Fruit fly (Drosophila melanogaster): ENCODE results near the gene CG1571.

Gene CG1571

DNA sequence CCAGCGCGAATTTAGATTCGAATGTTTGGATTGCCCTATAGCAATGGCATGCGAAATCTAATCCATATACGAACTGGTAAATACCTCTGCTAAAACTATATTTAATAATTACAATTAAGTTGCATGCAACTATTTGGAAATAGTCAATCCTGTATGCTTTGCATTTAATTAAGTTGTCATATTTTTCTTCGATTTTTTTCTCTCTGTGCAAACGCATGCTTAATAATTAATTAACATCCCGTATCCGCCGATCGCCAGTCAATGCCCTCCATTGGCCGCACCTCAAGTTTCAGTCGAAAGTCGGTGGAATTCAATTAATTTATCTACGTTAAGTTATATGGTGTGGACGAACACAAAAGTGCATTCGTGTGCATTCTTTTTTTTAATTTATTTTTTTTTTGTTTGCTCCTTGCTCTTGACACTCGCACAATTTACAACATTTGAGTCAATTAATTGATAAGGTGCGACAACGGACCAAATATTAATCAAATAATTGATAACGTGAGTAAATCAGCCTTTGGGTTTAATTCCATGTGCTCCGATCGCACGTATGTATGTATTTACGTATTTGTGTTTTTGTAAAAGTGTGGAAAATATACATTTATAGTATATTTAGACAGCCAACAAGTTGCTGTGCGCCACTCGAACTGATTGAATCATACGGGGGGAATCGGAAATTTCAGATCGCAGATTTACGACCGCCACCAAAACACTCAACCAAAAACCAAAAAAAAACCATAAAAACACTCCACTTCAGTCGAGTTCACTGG lies 30.8 kb downstream of the CG1571 start (continued):
- TF ChIP-seq zf30C (GFP tag; optimal IDR thresholded peaks at IDR 0.05) (no peak), CG11398 (GFP tag; optimal IDR thresholded peaks at IDR 0.05) (no peak), HmgZ (tag; optimal IDR thresholded peaks at IDR 0.05) (no peak), CG9437 (GFP tag; optimal IDR thresholded peaks at IDR 0.05) (no peak), CG2116 (GFP tag; optimal IDR thresholded peaks at IDR 0.05) (no peak), stwl (tag; optimal IDR thresholded peaks at IDR 0.05) (no peak), CG10565 (GFP tag; optimal IDR thresholded peaks at IDR 0.05) (no peak), Vsx1 (GFP tag; optimal IDR thresholded peaks at IDR 0.05) (peak; percentile 14), shn (GFP tag; optimal IDR thresholded peaks at IDR 0.05) (no peak), CG9727 (GFP tag; optimal IDR thresholded peaks at IDR 0.05) (no peak), Sox100B (GFP tag; optimal IDR thresholded peaks at IDR 0.05) (no peak), lbe (GFP tag; optimal IDR thresholded peaks at IDR 0.05) (peak; percentile 15), Sry-δ (GFP tag; optimal IDR thresholded peaks at IDR 0.05) (no peak), CG15601 (tag; optimal IDR thresholded peaks at IDR 0.05) (peak; percentile 10), CG14667 (GFP tag; IDR thresholded peaks at IDR 0.05) (no peak), NK7.1 (GFP tag; optimal IDR thresholded peaks at IDR 0.05) (no peak), cwo (GFP tag; optimal IDR thresholded peaks at IDR 0.05) (peak; percentile 12), Myb (GFP tag; optimal IDR thresholded peaks at IDR 0.05) (no peak), trem (tag; optimal IDR thresholded peaks at IDR 0.05) (no peak), salm (tag; optimal IDR thresholded peaks at IDR 0.05) (peak; percentile 54), en (GFP tag; optimal IDR thresholded peaks at IDR 0.05) (no peak), Xrp1 (GFP tag; IDR thresholded peaks at IDR 0.05) (0 out of 2 replicates have a peak, but pooled peaks have one; percentile 7), vvl (GFP tag; IDR thresholded peaks at IDR 0.05) (no peak), Pdp1 (GFP tag; optimal IDR thresholded peaks at IDR 0.05) (peak in 1 of 2 experiments; percentile 50), exex (tag; optimal IDR thresholded peaks at IDR 0.05) (peak; percentile 92), CG17361 (GFP tag; IDR thresholded peaks at IDR 0.05) (no peak), HLH3B (GFP tag; IDR thresholded peaks at IDR 0.05) (no peak), pan (optimal IDR thresholded peaks at IDR 0.05) (no peak), pan (GFP tag; optimal IDR thresholded peaks at IDR 0.05 in 1 of 2, IDR thresholded peaks at IDR 0.05 in 1 of 2) (no peak), ftz-f1 (GFP tag; optimal IDR thresholded peaks at IDR 0.05) (no peak), CG14860 (GFP tag; IDR thresholded peaks at IDR 0.05; ENCODE audit: partially characterized antibody) (no peak), CG12155 (GFP tag; optimal IDR thresholded peaks at IDR 0.05) (no peak), CG16863 (GFP tag; optimal IDR thresholded peaks at IDR 0.05) (no peak), kni (GFP tag; optimal IDR thresholded peaks at IDR 0.05) (no peak), Usf (GFP tag; optimal IDR thresholded peaks at IDR 0.05) (no peak), vnd (GFP tag; IDR thresholded peaks at IDR 0.05; ENCODE audit: partially characterized antibody) (peak; percentile 52; the same call in 2 of the 3 replicates), usp (GFP tag; optimal IDR thresholded peaks at IDR 0.05) (no peak), CG18619 (GFP tag; optimal IDR thresholded peaks at IDR 0.05) (no peak), sd (tag; optimal IDR thresholded peaks at IDR 0.05) (peak; percentile 32), Ets97D (GFP tag; optimal IDR thresholded peaks at IDR 0.05) (no peak), grn (GFP tag; optimal IDR thresholded peaks at IDR 0.05) (peak; percentile 89), sqz (GFP tag; optimal IDR thresholded peaks at IDR 0.05) (peak; percentile 53), croc (GFP tag; conservative IDR thresholded peaks at IDR 0.05) (no peak), ash1 (GFP tag; optimal IDR thresholded peaks at IDR 0.05) (no peak), Atf-2 (GFP tag; optimal IDR thresholded peaks at IDR 0.05) (no peak), danr (GFP tag; IDR thresholded peaks at IDR 0.05) (no peak), cg (GFP tag; optimal IDR thresholded peaks at IDR 0.05) (peak; percentile 35), CG10431 (GFP tag; optimal IDR thresholded peaks at IDR 0.05) (peak; percentile 4), CG8765 (GFP tag; IDR thresholded peaks at IDR 0.05) (no peak), ab (GFP tag; optimal IDR thresholded peaks at IDR 0.05) (no peak)
